Worm (Caenorhabditis elegans): ENCODE data around the gene elb-1.

The elb-1 gene

ce11 chrIII:11689303-11689702 is 29.9 kb downstream of the elb-1 start (continued):
- TF ChIP-seq lin-29 (GFP tag; IDR thresholded peaks at IDR 0.05) (no peak), snpc-4 (tag; optimal IDR thresholded peaks at IDR 0.05) (no peak), fos-1 (tag; optimal IDR thresholded peaks at IDR 0.05) (no peak), pha-4 (GFP tag; IDR thresholded peaks at IDR 0.05) (no peak), pha-4 (tag; optimal IDR thresholded peaks at IDR 0.05) (peak; percentile 22), sdz-12 (GFP tag; optimal IDR thresholded peaks at IDR 0.05) (no peak), nhr-77 (tag; optimal IDR thresholded peaks at IDR 0.05) (peak; percentile 79), dpl-1 (GFP tag; optimal IDR thresholded peaks at IDR 0.05) (peak; percentile 42), dmd-6 (GFP tag; IDR thresholded peaks at IDR 0.05) (peak; percentile 88), daf-8 (GFP tag; IDR thresholded peaks at IDR 0.05) (no peak), hlh-30 (tag; optimal IDR thresholded peaks at IDR 0.05; ENCODE audit: insufficient read depth) (peak; percentile 29), egl-43 (GFP tag; IDR thresholded peaks at IDR 0.05) (no peak), nhr-76 (tag; optimal IDR thresholded peaks at IDR 0.05) (no peak), daf-12 (tag; optimal IDR thresholded peaks at IDR 0.05) (no peak), ceh-28 (tag; optimal IDR thresholded peaks at IDR 0.05) (no peak), zag-1 (tag; optimal IDR thresholded peaks at IDR 0.05) (no peak), F49E8.2 (tag; optimal IDR thresholded peaks at IDR 0.05; ENCODE audit: borderline replicate concordance) (no peak), ctbp-1 (GFP tag; IDR thresholded peaks at IDR 0.05) (no peak), dmd-9 (GFP tag; IDR thresholded peaks at IDR 0.05) (no peak), arid-1 (GFP tag; conservative IDR thresholded peaks at IDR 0.05) (no peak; the same call in 1 of the 2 replicates), nhr-11 (tag; optimal IDR thresholded peaks at IDR 0.05) (peak; percentile 34), ama-1 (optimal IDR thresholded peaks at IDR 0.05) (no peak), tra-1 (GFP tag; IDR thresholded peaks at IDR 0.05) (peak; percentile 84), snpc-1.2 (GFP tag; IDR thresholded peaks at IDR 0.05) (no peak), F37D6.2 (tag; optimal IDR thresholded peaks at IDR 0.05) (no peak), hmg-1.1 (GFP tag; IDR thresholded peaks at IDR 0.05) (peak; percentile 48; the same call in 1 of the 2 replicates), mxl-2 (GFP tag; conservative IDR thresholded peaks at IDR 0.05) (no peak), mxl-3 (GFP tag; optimal IDR thresholded peaks at IDR 0.05) (peak; percentile 69), D1046.2 (GFP tag; IDR thresholded peaks at IDR 0.05) (no peak), nhr-25 (tag; optimal IDR thresholded peaks at IDR 0.05; ENCODE audit: borderline replicate concordance, insufficient read depth) (no peak), zip-2 (tag; optimal IDR thresholded peaks at IDR 0.05) (no peak), ceh-20 (GFP tag; IDR thresholded peaks at IDR 0.05) (no peak), lin-38 (GFP tag; IDR thresholded peaks at IDR 0.05) (no peak), ztf-7 (tag; optimal IDR thresholded peaks at IDR 0.05) (peak; percentile 56), fkh-10 (GFP tag; optimal IDR thresholded peaks at IDR 0.05) (no peak), Y105C5A.15 (GFP tag; IDR thresholded peaks at IDR 0.05) (no peak), lsy-2 (tag; optimal IDR thresholded peaks at IDR 0.05) (peak in 1 of 2 experiments; percentile 29), rbr-2 (tag; optimal IDR thresholded peaks at IDR 0.05) (no peak), hif-1 (tag; optimal IDR thresholded peaks at IDR 0.05) (peak in 1 of 2 experiments; percentile 59), attf-4 (tag; optimal IDR thresholded peaks at IDR 0.05) (no peak), tag-97 (GFP tag; IDR thresholded peaks at IDR 0.05) (no peak), R02D3.7 (tag; optimal IDR thresholded peaks at IDR 0.05) (no peak), zfp-2 (tag; optimal IDR thresholded peaks at IDR 0.05) (no peak), madf-9 (GFP tag; conservative IDR thresholded peaks at IDR 0.05) (no peak), saeg-2 (GFP tag; IDR thresholded peaks at IDR 0.05) (no peak), nhr-41 (GFP tag; IDR thresholded peaks at IDR 0.05) (no peak), set-16 (GFP tag; IDR thresholded peaks at IDR 0.05) (no peak), egl-27 (tag; optimal IDR thresholded peaks at IDR 0.05) (no peak), aha-1 (tag) (no peak), ceh-44 (GFP tag; IDR thresholded peaks at IDR 0.05) (no peak), dve-1 (tag; optimal IDR thresholded peaks at IDR 0.05; ENCODE audit: insufficient read depth) (peak; percentile 96), php-3 (GFP tag; IDR thresholded peaks at IDR 0.05) (no peak), pqm-1 (tag; optimal IDR thresholded peaks at IDR 0.05) (peak; percentile 86)

All from whole organism, L4 larva.